Worm (Caenorhabditis elegans) whole organism, midembryonic: ENCODE data around the gene R10E4.7.

Source experiments
- T22C8.4 ChIP-seq: fragments of 200-800 bp; sonication (Bioruptor generic); IDR thresholded peaks from 2 replicates; pipeline ENCODE4 v1.3.6; 2022; ENCODE audit warnings: missing genetic modification characterization, missing compliant biosample characterization
- cog-1 ChIP-seq: sonication (generic microtip); optimal IDR thresholded peaks from 2 replicates; lab custom pipeline; 2016; ENCODE audit warnings: missing genetic modification characterization, missing compliant biosample characterization
- flt-1 ChIP-seq: fragments of 200-800 bp; sonication (Bioruptor generic); IDR thresholded peaks from 2 replicates; pipeline ENCODE4 v1.3.6; 2022; ENCODE audit warnings: missing genetic modification characterization, missing compliant biosample characterization
- klf-2 ChIP-seq: fragments of 200-800 bp; sonication (Bioruptor generic); conservative IDR thresholded peaks from 2 replicates; pipeline ENCODE4 v1.3.6; 2022; ENCODE audit warnings: missing genetic modification reagents, missing genetic modification characterization, missing compliant biosample characterization
- med-1 ChIP-seq: sonication (generic microtip); optimal IDR thresholded peaks from 2 replicates; lab custom pipeline; 2017; ENCODE audit warnings: missing genetic modification characterization, mild to moderate bottlenecking, missing compliant biosample characterization, antibody characterized with exemption, missing genetic modification reagents; ENCODE audit not compliant: insufficient read depth
- ref-1 ChIP-seq: fragments of 200-800 bp; sonication (Bioruptor generic); conservative IDR thresholded peaks from 2 replicates; pipeline ENCODE4 v1.3.6; 2022; ENCODE audit warnings: missing genetic modification reagents, missing genetic modification characterization, missing compliant biosample characterization
- tab-1 ChIP-seq: fragments of 200-800 bp; sonication (Bioruptor generic); IDR thresholded peaks from 2 replicates; pipeline ENCODE4 v1.3.6; 2022; ENCODE audit warnings: missing genetic modification characterization, missing compliant biosample characterization
- ztf-23 ChIP-seq: fragments of 200-800 bp; sonication (Bioruptor generic); IDR thresholded peaks from 2 replicates; pipeline ENCODE4 v1.3.6; 2022; ENCODE audit warnings: missing genetic modification reagents, missing genetic modification characterization, missing compliant biosample characterization
- ztf-29 ChIP-seq: fragments of 200-800 bp; sonication (Bioruptor generic); IDR thresholded peaks from 2 replicates; pipeline ENCODE4 v1.3.6; 2022; ENCODE audit warnings: missing genetic modification reagents, missing genetic modification characterization, missing compliant biosample characterization

Gene R10E4.7

ce11 chrIII:4274524-4274923, 20.1 kb upstream of the R10E4.7 start:
- TF ChIP-seq ztf-29 (GFP tag; lab: Robert Waterston, UW) (no peak), med-1 (GFP tag; lab: Kevin White, UChicago) (no peak), flt-1 (no peak), klf-2 (no peak), cog-1 (tag; lab: Kevin White, UChicago) (no peak), ref-1 (no peak), tab-1 (no peak), T22C8.4 (GFP tag; lab: Robert Waterston, UW) (no peak), ztf-23 (GFP tag; lab: Robert Waterston, UW) (no peak)

ce11 chrIII:4275704-4276103, 18.9 kb upstream of the R10E4.7 start:
- TF ChIP-seq med-1 (GFP tag; lab: Kevin White, UChicago): no peak
- peak; percentile 9; the same call in 1 of the 2 replicates for TF ChIP-seq flt-1
- no peak for TF ChIP-seq ref-1
- no peak for TF ChIP-seq T22C8.4 (GFP tag; lab: Robert Waterston, UW)
- no peak for TF ChIP-seq klf-2

- TF ChIP-seq cog-1 (tag; lab: Kevin White, UChicago) (no peak), klf-2 (no peak), tab-1 (no peak), T22C8.4 (GFP tag; lab: Robert Waterston, UW) (no peak), ztf-29 (GFP tag; lab: Robert Waterston, UW) (no peak), flt-1 (no peak; the same call in 1 of the 2 replicates), ztf-23 (GFP tag; lab: Robert Waterston, UW) (no peak), med-1 (GFP tag; lab: Kevin White, UChicago) (no peak), ref-1 (no peak)
Observed at ce11 chrIII:4276277-4276676, 18.3 kb upstream of the R10E4.7 start.

ce11 chrIII:4277762-4278161, 16.9 kb upstream of the R10E4.7 start:
- TF ChIP-seq ztf-29 (GFP tag; lab: Robert Waterston, UW): no peak
- no peak for TF ChIP-seq tab-1
- TF ChIP-seq flt-1: no peak
- no peak for TF ChIP-seq med-1 (GFP tag; lab: Kevin White, UChicago)
- no peak for TF ChIP-seq klf-2
- no peak for TF ChIP-seq cog-1 (tag; lab: Kevin White, UChicago)
- no peak for TF ChIP-seq ztf-23 (GFP tag; lab: Robert Waterston, UW)
- TF ChIP-seq ref-1: no peak
- TF ChIP-seq T22C8.4 (GFP tag; lab: Robert Waterston, UW): no peak

ce11 chrIII:4278203-4278602, 16.4 kb upstream of the R10E4.7 start:
- TF ChIP-seq klf-2 (no peak), flt-1 (0 out of 2 replicates have a peak, but pooled peaks have one; percentile 45)

ce11 chrIII:4280215-4281173, 14.1 kb upstream of the R10E4.7 start, which contains the start of gene sup-26:
sup-26 (minus strand) TSS chrIII:4280224.
- TF ChIP-seq ref-1 (no peak), ztf-23 (GFP tag; lab: Robert Waterston, UW) (peak; percentile 26; the same call in 1 of the 2 replicates), flt-1 (peak; percentile 47; the same call in 1 of the 2 replicates), cog-1 (tag; lab: Kevin White, UChicago) (no peak), ztf-29 (GFP tag; lab: Robert Waterston, UW) (no peak), med-1 (GFP tag; lab: Kevin White, UChicago) (no peak), T22C8.4 (GFP tag; lab: Robert Waterston, UW) (no peak), klf-2 (0 out of 2 replicates have a peak, but pooled peaks have one; percentile 38), tab-1 (peak; percentile 15; the same call in 1 of the 2 replicates)

- TF ChIP-seq tab-1: peak; percentile 76; the same call in 1 of the 2 replicates
- peak; percentile 59; the same call in 1 of the 2 replicates for TF ChIP-seq ztf-23 (GFP tag; lab: Robert Waterston, UW)
- no peak; the same call in 1 of the 2 replicates for TF ChIP-seq klf-2
- TF ChIP-seq ref-1: 0 out of 2 replicates have a peak, but pooled peaks have one; percentile 18
- TF ChIP-seq cog-1 (tag; lab: Kevin White, UChicago): peak; percentile 99
- TF ChIP-seq flt-1: peak; percentile 73; the same call in 1 of the 2 replicates
- peak; percentile 35 for TF ChIP-seq ztf-29 (GFP tag; lab: Robert Waterston, UW)
- TF ChIP-seq T22C8.4 (GFP tag; lab: Robert Waterston, UW): no peak
Observed at ce11 chrIII:4281955-4282618, 12.5 kb upstream of the R10E4.7 start.

- TF ChIP-seq ztf-29 (GFP tag; lab: Robert Waterston, UW) (no peak), cog-1 (tag; lab: Kevin White, UChicago) (no peak), ref-1 (no peak), ztf-23 (GFP tag; lab: Robert Waterston, UW) (no peak), flt-1 (no peak), T22C8.4 (GFP tag; lab: Robert Waterston, UW) (no peak), klf-2 (no peak), tab-1 (no peak)
Observed at ce11 chrIII:4283175-4283574, 11.4 kb upstream of the R10E4.7 start.

ce11 chrIII:4284732-4285165, 9.9 kb upstream of the R10E4.7 start:
- TF ChIP-seq T22C8.4 (GFP tag; lab: Robert Waterston, UW) (no peak), ref-1 (no peak), med-1 (GFP tag; lab: Kevin White, UChicago) (no peak)
